Worm (Caenorhabditis elegans) whole organism, young adult: ENCODE measurements around the gene M01H9.4.
A peak's percentile ranks its signal among the peaks of the same experiment; 100 is the strongest.

Experiments used
- F55B11.4 ChIP-seq: sonication (generic microtip); optimal IDR thresholded peaks from 2 replicates; lab custom pipeline; 2016; ENCODE audit warnings: missing compliant biosample characterization, missing genetic modification characterization, borderline replicate concordance; ENCODE audit not compliant: insufficient read depth
- F57A8.1 ChIP-seq: fragments of 200-800 bp; sonication (Bioruptor generic); optimal IDR thresholded peaks from 2 replicates; lab custom pipeline; 2018; ENCODE audit warnings: mild to moderate bottlenecking, missing genetic modification characterization, moderate library complexity, missing compliant biosample characterization
- attf-5 ChIP-seq: fragments of 200-800 bp; sonication (Bioruptor generic); optimal IDR thresholded peaks from 2 replicates; lab custom pipeline; 2018; ENCODE audit warnings: mild to moderate bottlenecking, missing genetic modification characterization, missing compliant biosample characterization
- ets-4 ChIP-seq: fragments of 200-800 bp; sonication (Bioruptor generic); optimal IDR thresholded peaks from 2 replicates; lab custom pipeline; 2018; ENCODE audit warnings: mild to moderate bottlenecking, missing genetic modification characterization, missing compliant biosample characterization
- let-526 ChIP-seq: fragments of 200-800 bp; sonication (Bioruptor generic); IDR thresholded peaks from 2 replicates; pipeline ENCODE4 v1.3.6; 2022; ENCODE audit warnings: missing genetic modification reagents, missing genetic modification characterization, missing compliant biosample characterization
- lin-35 ChIP-seq, 3 experiments: fragments of 150-350 bp in 2 of 3; sonication (generic microtip) in 1 of 3; optimal IDR thresholded peaks; 2 replicates each; lab custom pipeline; 2014 to 2018; ENCODE audit warnings: missing biosample characterization in 3 of 3, missing genetic modification characterization in 3 of 3, missing genetic modification reagents in 3 of 3
- madf-6 ChIP-seq: fragments of 200-800 bp; sonication (Bioruptor generic); IDR thresholded peaks from 2 replicates; pipeline ENCODE4 v1.3.6; 2022; ENCODE audit warnings: missing genetic modification reagents, missing genetic modification characterization, missing compliant biosample characterization
- madf-8 ChIP-seq: fragments of 200-800 bp; sonication (Bioruptor generic); conservative IDR thresholded peaks from 2 replicates; pipeline ENCODE4 v1.3.6; 2022; ENCODE audit warnings: missing genetic modification reagents, missing genetic modification characterization, missing compliant biosample characterization
- nfya-1 ChIP-seq: sonication (generic microtip); optimal IDR thresholded peaks from 2 replicates; lab custom pipeline; 2017; ENCODE audit warnings: antibody characterized with exemption, missing compliant biosample characterization, missing genetic modification characterization, borderline replicate concordance; ENCODE audit not compliant: insufficient read depth
- pha-4 ChIP-seq: fragments of 150-350 bp; sonication (generic microtip); optimal IDR thresholded peaks from 2 replicates; lab custom pipeline; 2014; ENCODE audit warnings: missing biosample characterization, missing genetic modification reagents, missing genetic modification characterization
- tbx-9 ChIP-seq: sonication (generic microtip); optimal IDR thresholded peaks from 2 replicates; lab custom pipeline; 2016; ENCODE audit warnings: borderline replicate concordance, missing genetic modification characterization, inconsistent platforms, missing compliant biosample characterization
- unc-130 ChIP-seq: sonication (generic microtip); optimal IDR thresholded peaks from 2 replicates; lab custom pipeline; 2016; ENCODE audit warnings: missing genetic modification reagents, missing genetic modification characterization, missing compliant biosample characterization
- unc-62 ChIP-seq: fragments of 150-350 bp; optimal IDR thresholded peaks from 2 replicates; lab custom pipeline; 2014; ENCODE audit warnings: missing biosample characterization, missing genetic modification reagents, missing genetic modification characterization
- ztf-22 ChIP-seq: fragments of 200-800 bp; sonication (Bioruptor generic); optimal IDR thresholded peaks from 2 replicates; lab custom pipeline; 2018; ENCODE audit warnings: mild to moderate bottlenecking, missing genetic modification characterization, moderate library complexity, missing compliant biosample characterization

ce11 chrIV:4447367-4447766, 35.3 kb downstream of the M01H9.4 start:
- no peak for TF ChIP-seq unc-130
- TF ChIP-seq tbx-9 (tag; lab: Kevin White, UChicago) = no peak
- no peak for TF ChIP-seq nfya-1 (tag; lab: Kevin White, UChicago)
- no peak for TF ChIP-seq ztf-22 (GFP tag; lab: Kevin White, UChicago)
- TF ChIP-seq F57A8.1 (GFP tag; lab: Kevin White, UChicago) = no peak
- TF ChIP-seq unc-62 = no peak
- no peak for TF ChIP-seq attf-5
- no peak for TF ChIP-seq lin-35 (GFP tag; optimal IDR thresholded peaks at IDR 0.05; lab: Kevin White, UChicago)
- no peak for TF ChIP-seq let-526 (GFP tag; lab: Robert Waterston, UW)
- no peak for TF ChIP-seq ets-4 (GFP tag; lab: Kevin White, UChicago)
- TF ChIP-seq F55B11.4 (tag; lab: Kevin White, UChicago) = no peak
- TF ChIP-seq madf-6 (GFP tag; lab: Robert Waterston, UW) = peak; percentile 67
- no peak for TF ChIP-seq madf-8
- no peak for TF ChIP-seq pha-4 (tag; lab: Kevin White, UChicago)
